Worm (Caenorhabditis elegans) whole organism, late embryonic: ENCODE results near the gene F36H9.1.
A peak's percentile ranks its signal among the peaks of the same experiment; 100 is the strongest.
"Not testable (repeated sequence)": the region's sequence is repeated elsewhere in the genome, so short reads cannot be mapped to it uniquely, and the experiment has no call there.

Source experiments
- C38D4.7 ChIP-seq: fragments of 200-800 bp; sonication (Bioruptor generic); optimal IDR thresholded peaks from 2 replicates; lab custom pipeline; 2018; ENCODE audit warnings: mild to moderate bottlenecking, missing genetic modification characterization, moderate library complexity, missing compliant biosample characterization
- F13H6.1 ChIP-seq: sonication (generic microtip); optimal IDR thresholded peaks from 2 replicates; lab custom pipeline; 2016; ENCODE audit warnings: missing genetic modification characterization, missing compliant biosample characterization
- K09A11.1 ChIP-seq: sonication (generic microtip); optimal IDR thresholded peaks from 2 replicates; lab custom pipeline; 2017; ENCODE audit warnings: antibody characterized with exemption, mild to moderate bottlenecking, missing genetic modification characterization, missing compliant biosample characterization; ENCODE audit not compliant: insufficient read depth
- T23F11.4 ChIP-seq: fragments of 200-800 bp; sonication (Bioruptor generic); optimal IDR thresholded peaks from 2 replicates; lab custom pipeline; 2018; ENCODE audit warnings: mild to moderate bottlenecking, missing genetic modification characterization, missing compliant biosample characterization
- Y22D7AL.16 ChIP-seq: sonication (generic microtip); optimal IDR thresholded peaks from 2 replicates; lab custom pipeline; 2016; ENCODE audit warnings: missing genetic modification characterization, missing compliant biosample characterization
- ama-1 ChIP-seq: fragments of 150-350 bp; optimal IDR thresholded peaks from 2 replicates; lab custom pipeline; 2014
- ceh-18 ChIP-seq: sonication (generic microtip); optimal IDR thresholded peaks from 2 replicates; lab custom pipeline; 2016; ENCODE audit warnings: missing genetic modification characterization, missing compliant biosample characterization
- ceh-9 ChIP-seq: sonication (generic microtip); optimal IDR thresholded peaks from 2 replicates; lab custom pipeline; 2016; ENCODE audit warnings: mild to moderate bottlenecking, missing genetic modification characterization, inconsistent platforms, missing compliant biosample characterization
- che-1 ChIP-seq: sonication (generic microtip); optimal IDR thresholded peaks from 2 replicates; lab custom pipeline; 2016; ENCODE audit warnings: mild to moderate bottlenecking, missing genetic modification characterization, missing compliant biosample characterization
- dmd-4 ChIP-seq: sonication (generic microtip); optimal IDR thresholded peaks from 2 replicates; lab custom pipeline; 2016; ENCODE audit warnings: borderline replicate concordance, missing genetic modification characterization, missing compliant biosample characterization
- elt-2 ChIP-seq: sonication (generic microtip); optimal IDR thresholded peaks from 2 replicates; lab custom pipeline; 2016; ENCODE audit warnings: missing genetic modification reagents, missing genetic modification characterization, missing compliant biosample characterization
- ets-4 ChIP-seq: sonication (generic microtip); optimal IDR thresholded peaks from 2 replicates; lab custom pipeline; 2016; ENCODE audit warnings: missing genetic modification characterization, missing compliant biosample characterization
- fax-1 ChIP-seq: sonication (generic microtip); optimal IDR thresholded peaks from 2 replicates; lab custom pipeline; 2016; ENCODE audit warnings: missing genotype, missing genetic modification characterization, missing compliant biosample characterization
- fkh-6 ChIP-seq: sonication (generic microtip); optimal IDR thresholded peaks from 2 replicates; lab custom pipeline; 2016; ENCODE audit warnings: missing genetic modification characterization, missing compliant biosample characterization
- hlh-13 ChIP-seq: fragments of 200-800 bp; sonication (Bioruptor generic); optimal IDR thresholded peaks from 2 replicates; lab custom pipeline; 2018; ENCODE audit warnings: mild to moderate bottlenecking, missing genetic modification characterization, missing compliant biosample characterization
- hlh-15 ChIP-seq: sonication (generic microtip); optimal IDR thresholded peaks from 2 replicates; lab custom pipeline; 2016; ENCODE audit warnings: missing genetic modification characterization, missing compliant biosample characterization
- hlh-6 ChIP-seq: sonication (generic microtip); optimal IDR thresholded peaks from 2 replicates; lab custom pipeline; 2016; ENCODE audit warnings: missing genotype, missing genetic modification characterization, missing compliant biosample characterization
- lim-6 ChIP-seq: sonication (generic microtip); optimal IDR thresholded peaks from 2 replicates; lab custom pipeline; 2016; ENCODE audit warnings: missing genetic modification characterization, missing compliant biosample characterization
- nfya-1 ChIP-seq: sonication (generic microtip); optimal IDR thresholded peaks from 2 replicates; lab custom pipeline; 2017; ENCODE audit warnings: missing genetic modification characterization, mild to moderate bottlenecking, missing compliant biosample characterization, antibody characterized with exemption, moderate library complexity
- nhr-11 ChIP-seq: fragments of 150-350 bp; optimal IDR thresholded peaks from 2 replicates; lab custom pipeline; 2014; ENCODE audit warnings: missing biosample characterization, missing genetic modification characterization
- nhr-232 ChIP-seq: sonication (generic microtip); optimal IDR thresholded peaks from 2 replicates; lab custom pipeline; 2016; ENCODE audit warnings: missing genetic modification characterization, missing compliant biosample characterization
- npax-4 ChIP-seq: sonication (generic microtip); optimal IDR thresholded peaks from 2 replicates; lab custom pipeline; 2016; ENCODE audit warnings: missing genetic modification characterization, missing compliant biosample characterization
- pag-3 ChIP-seq: sonication (generic microtip); optimal IDR thresholded peaks from 2 replicates; lab custom pipeline; 2016; ENCODE audit warnings: missing compliant biosample characterization, missing genetic modification characterization, borderline replicate concordance
- pha-2 ChIP-seq: sonication (generic microtip); optimal IDR thresholded peaks from 2 replicates; lab custom pipeline; 2017; ENCODE audit warnings: mild to moderate bottlenecking, missing genetic modification characterization, missing compliant biosample characterization
- ref-2 ChIP-seq: sonication (generic microtip); optimal IDR thresholded peaks from 2 replicates; lab custom pipeline; 2016; ENCODE audit warnings: missing genetic modification characterization, missing compliant biosample characterization
- rnt-1 ChIP-seq: sonication (generic microtip); optimal IDR thresholded peaks from 2 replicates; lab custom pipeline; 2016; ENCODE audit warnings: missing genetic modification characterization, missing compliant biosample characterization
- sdc-2 ChIP-seq: sonication (generic microtip); optimal IDR thresholded peaks from 2 replicates; lab custom pipeline; 2016; ENCODE audit warnings: missing genotype, missing genetic modification characterization, missing compliant biosample characterization
- tbx-2 ChIP-seq: sonication (generic microtip); optimal IDR thresholded peaks from 2 replicates; lab custom pipeline; 2016; ENCODE audit warnings: missing genetic modification characterization, missing compliant biosample characterization
- tbx-7 ChIP-seq: sonication (generic microtip); optimal IDR thresholded peaks from 2 replicates; lab custom pipeline; 2016; ENCODE audit warnings: missing genotype, missing genetic modification characterization, missing compliant biosample characterization
- unc-55 ChIP-seq: sonication (generic microtip); optimal IDR thresholded peaks from 2 replicates; lab custom pipeline; 2017; ENCODE audit warnings: missing biosample characterization, missing genetic modification reagents, missing genetic modification characterization
- unc-86 ChIP-seq: sonication (generic microtip); optimal IDR thresholded peaks from 2 replicates; lab custom pipeline; 2016; ENCODE audit warnings: missing genetic modification characterization, missing compliant biosample characterization
- ztf-16 ChIP-seq: sonication (generic microtip); optimal IDR thresholded peaks from 2 replicates; lab custom pipeline; 2017; ENCODE audit warnings: missing genetic modification characterization, missing compliant biosample characterization

Gene F36H9.1

DNA sequence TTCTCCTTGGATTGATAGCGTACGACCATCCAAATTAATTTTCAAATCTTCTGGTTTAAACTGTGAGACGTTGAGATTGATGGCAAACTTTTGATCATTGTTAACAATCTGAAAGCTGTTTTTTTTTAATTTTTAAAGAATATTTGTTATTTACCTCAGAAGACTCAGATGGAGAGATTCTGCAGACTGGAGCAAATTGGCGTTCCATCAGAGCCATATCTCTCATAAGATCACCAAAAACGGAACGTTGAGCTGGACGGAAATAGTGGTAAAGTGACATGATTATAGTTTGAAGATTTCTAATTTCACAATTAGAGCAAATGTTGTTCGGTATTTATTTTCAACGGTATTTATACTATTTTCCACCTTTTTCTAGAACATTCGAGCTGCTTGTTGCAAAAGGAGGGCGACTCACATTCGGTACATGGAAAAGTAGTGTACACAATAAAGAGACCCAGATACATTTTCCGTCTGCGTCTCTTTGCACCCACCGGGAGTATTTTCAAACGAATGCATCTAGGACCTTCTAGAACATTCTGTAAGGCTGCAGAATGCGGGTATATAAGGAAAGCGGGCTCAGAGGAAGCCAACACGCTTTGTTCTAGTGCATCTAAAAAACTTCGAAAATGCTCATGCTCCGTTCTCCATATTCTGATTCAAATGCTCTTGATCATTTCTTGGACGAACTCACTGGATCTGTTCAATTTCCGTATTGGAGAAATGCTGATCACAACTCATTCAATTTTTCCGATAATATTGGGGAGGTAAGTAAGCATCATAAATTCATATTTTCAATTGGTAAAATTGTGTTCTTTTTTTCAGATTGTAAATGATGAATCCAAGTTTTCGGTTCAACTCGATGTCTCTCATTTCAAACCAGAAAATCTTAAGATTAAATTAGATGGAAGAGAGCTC is 10.6 kb downstream of the F36H9.1 start, which contains the start of the genes hsp-16.2 and hsp-16.41 (continued):
- peak; percentile 34 for TF ChIP-seq ref-2 (tag; lab: Kevin White, UChicago)
- peak; percentile 60 for TF ChIP-seq unc-55 (GFP tag; lab: Kevin White, UChicago)
- no peak for TF ChIP-seq K09A11.1

ce11 chrV:1805724-1806316 is 11.5 kb downstream of the F36H9.1 start:
- TF ChIP-seq hlh-15 (tag; lab: Kevin White, UChicago) = no peak
- TF ChIP-seq sdc-2 (tag; lab: Kevin White, UChicago) = no peak
- TF ChIP-seq rnt-1 (tag; lab: Kevin White, UChicago) = no peak
- no peak for TF ChIP-seq nfya-1
- no peak for TF ChIP-seq lim-6
- no peak for TF ChIP-seq T23F11.4 (GFP tag; lab: Kevin White, UChicago)
- no peak for TF ChIP-seq pha-2 (tag; lab: Kevin White, UChicago)
- TF ChIP-seq tbx-2 (tag; lab: Kevin White, UChicago) = no peak
- TF ChIP-seq hlh-13 = no peak
- TF ChIP-seq nhr-11 = no peak
- TF ChIP-seq pag-3 = no peak
- no peak for TF ChIP-seq ztf-16 (tag; lab: Kevin White, UChicago)
- no peak for TF ChIP-seq fax-1 (tag; lab: Kevin White, UChicago)
- TF ChIP-seq Y22D7AL.16 (tag; lab: Kevin White, UChicago) = no peak
- no peak for TF ChIP-seq elt-2 (tag; lab: Kevin White, UChicago)
- no peak for TF ChIP-seq C38D4.7 (GFP tag; lab: Kevin White, UChicago)
- no peak for TF ChIP-seq tbx-7 (tag; lab: Kevin White, UChicago)

DNA sequence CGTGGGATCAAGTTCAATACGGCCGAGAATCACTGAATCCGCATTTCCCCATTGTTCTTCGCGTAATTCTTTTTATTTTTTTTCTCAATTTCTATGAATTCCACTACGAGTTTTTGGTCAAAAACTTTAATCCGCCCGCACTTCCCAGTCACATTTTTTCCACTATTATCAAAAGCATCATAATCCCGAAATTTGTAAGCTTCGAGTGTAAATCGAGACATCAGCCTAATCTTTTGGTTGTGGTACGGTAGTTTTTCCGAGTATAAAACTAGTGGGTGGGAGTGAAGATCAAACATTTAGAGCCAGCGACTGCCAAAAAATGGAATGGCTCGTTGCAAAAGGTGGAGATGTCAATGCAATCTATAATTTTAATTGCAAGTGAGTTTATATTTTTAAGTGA is 12.8 kb downstream of the F36H9.1 start, which contains the start of gene srt-42:
srt-42 (plus strand) TSS at position 301 of the 400 bp plus-strand sequence.
- TF ChIP-seq elt-2 (tag; lab: Kevin White, UChicago) (no peak), ceh-9 (tag; lab: Kevin White, UChicago) (no peak), F13H6.1 (tag; lab: Kevin White, UChicago) (no peak), Y22D7AL.16 (tag; lab: Kevin White, UChicago) (no peak), unc-86 (tag; lab: Kevin White, UChicago) (no peak), dmd-4 (tag; lab: Kevin White, UChicago) (no peak)
- TF ChIP-seq, all 69 proteins: peak for 0

DNA sequence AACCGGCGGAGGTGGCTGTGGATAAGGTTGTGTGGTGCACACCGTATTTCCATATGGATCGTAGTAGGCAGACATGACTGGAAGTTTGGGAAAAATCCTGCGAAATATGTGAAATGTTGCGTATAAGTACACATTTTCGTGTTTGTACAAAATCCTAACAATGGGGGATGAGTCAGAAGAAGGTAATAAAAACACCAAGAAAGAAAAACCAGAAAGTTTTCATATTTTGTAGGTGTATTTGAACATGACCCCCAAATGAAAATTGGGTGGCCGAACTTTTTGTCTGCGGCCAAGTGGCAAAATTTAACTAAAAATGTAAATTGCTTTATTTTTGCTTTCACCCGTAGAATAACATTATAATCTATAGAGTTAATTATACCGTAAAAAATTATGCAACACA is 16.7 kb downstream of the F36H9.1 start, which contains the start of gene Y46H3A.4:
Y46H3A.4 (minus strand) TSS at position 101 of the 400 bp plus-strand sequence.
- no peak for TF ChIP-seq tbx-7 (tag; lab: Kevin White, UChicago)
- no peak for TF ChIP-seq fkh-6 (tag; lab: Kevin White, UChicago)
- TF ChIP-seq ets-4 (tag; lab: Kevin White, UChicago) = no peak
- no peak for TF ChIP-seq hlh-6 (tag; lab: Kevin White, UChicago)
- TF ChIP-seq ceh-18 (tag; lab: Kevin White, UChicago) = no peak
- TF ChIP-seq ama-1 (lab: Kevin White, UChicago) = no peak
- TF ChIP-seq che-1 (tag; lab: Kevin White, UChicago) = no peak

DNA sequence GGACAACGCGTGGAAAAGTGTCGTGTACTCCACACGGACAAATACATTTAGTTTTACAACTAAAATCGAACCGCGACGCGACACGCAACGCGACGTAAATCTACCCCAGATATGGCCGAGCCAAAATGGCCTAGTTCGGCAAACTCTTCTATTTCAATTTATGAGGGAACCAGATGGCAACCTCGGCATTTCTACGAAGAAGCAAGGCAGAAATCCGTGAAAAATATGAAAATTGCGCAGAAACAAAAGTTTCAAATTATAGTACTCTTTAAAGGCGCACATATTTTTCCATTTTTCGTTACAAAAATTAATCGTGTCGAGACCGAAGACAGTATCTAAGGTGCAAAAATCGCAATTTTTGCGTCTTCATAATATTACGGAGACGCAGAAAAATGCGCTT is 20.5 kb downstream of the F36H9.1 start, which contains the start of gene Y46H3A.5:
Y46H3A.5 (minus strand) TSS at position 101 of the 400 bp plus-strand sequence.
- TF ChIP-seq Y22D7AL.16, nhr-232, npax-4 (tag; lab: Kevin White, UChicago): not testable (repeated sequence)
- TF ChIP-seq, all 69 proteins: peak for 0; not testable (repeated sequence) for 69
